Worm (Caenorhabditis elegans): ENCODE results near the gene deg-1.

deg-1 gene

DNA sequence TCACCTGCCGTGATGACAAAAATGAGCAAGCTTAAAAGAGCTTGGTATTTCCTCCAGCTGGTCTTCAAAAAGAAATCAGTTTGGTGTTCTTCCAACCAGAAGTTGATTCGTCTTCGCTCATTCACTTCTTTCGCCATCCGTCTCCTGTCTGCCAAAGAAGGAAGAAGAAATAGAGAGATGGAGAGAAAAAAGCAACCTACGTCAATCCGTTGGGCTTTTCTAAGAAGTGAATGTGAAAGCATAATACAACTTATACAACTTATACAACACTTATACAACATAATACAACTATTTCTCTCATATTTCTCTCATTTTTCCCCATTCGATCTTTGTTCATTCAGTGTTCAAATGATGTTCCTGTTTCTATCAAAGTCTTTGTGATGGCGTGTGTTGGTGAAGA is 58.1 kb downstream of the deg-1 start:
- TF ChIP-seq ceh-9 (tag; optimal IDR thresholded peaks at IDR 0.05) (no peak), nhr-28 (tag; optimal IDR thresholded peaks at IDR 0.05) (no peak), nfya-1 (tag; optimal IDR thresholded peaks at IDR 0.05; ENCODE audit: insufficient read depth) (peak; percentile 9), fos-1 (tag; optimal IDR thresholded peaks at IDR 0.05) (no peak), nhr-67 (tag; optimal IDR thresholded peaks at IDR 0.05) (no peak), sea-2 (GFP tag; optimal IDR thresholded peaks at IDR 0.05) (no peak)

DNA sequence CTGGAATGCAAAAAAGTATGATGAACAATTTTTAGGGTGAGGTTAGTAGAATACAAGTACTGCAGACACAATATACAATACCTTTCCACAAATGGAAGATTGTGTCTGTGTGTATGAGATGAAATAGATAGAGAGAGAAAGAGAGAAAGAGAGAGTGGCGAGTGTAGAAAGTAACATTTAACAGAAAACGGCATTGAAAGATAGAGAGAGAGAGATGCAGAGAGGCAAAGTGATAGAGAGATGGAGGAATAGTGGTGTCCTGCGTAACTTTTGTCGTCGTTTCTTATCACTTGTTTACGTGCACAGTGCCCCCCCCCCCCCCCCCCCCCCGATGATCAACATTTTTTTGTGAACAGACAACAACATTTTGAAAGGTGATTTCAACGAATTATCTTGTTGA is 61.9 kb downstream of the deg-1 start:
- no peak for TF ChIP-seq snpc-4 (tag; optimal IDR thresholded peaks at IDR 0.05)
- no peak for TF ChIP-seq nhr-43 (tag; optimal IDR thresholded peaks at IDR 0.05; ENCODE audit: poor library complexity, severe bottlenecking)
- no peak for TF ChIP-seq fkh-2 (tag; optimal IDR thresholded peaks at IDR 0.05)
- TF ChIP-seq unc-62 (GFP tag; optimal IDR thresholded peaks at IDR 0.05) = no peak
- TF ChIP-seq egl-27 (tag; optimal IDR thresholded peaks at IDR 0.05) = no peak
- no peak for TF ChIP-seq lin-15B (tag; optimal IDR thresholded peaks at IDR 0.05)
- no peak for TF ChIP-seq nhr-28 (tag; optimal IDR thresholded peaks at IDR 0.05)
- peak; percentile 34 for TF ChIP-seq jun-1 (tag; optimal IDR thresholded peaks at IDR 0.05)
- TF ChIP-seq ceh-28 (tag; optimal IDR thresholded peaks at IDR 0.05) = peak; percentile 77
- no peak for TF ChIP-seq nhr-12 (tag; optimal IDR thresholded peaks at IDR 0.05)
- no peak for TF ChIP-seq R02D3.7 (tag; optimal IDR thresholded peaks at IDR 0.05)
- no peak for TF ChIP-seq fkh-10 (GFP tag; optimal IDR thresholded peaks at IDR 0.05)
- TF ChIP-seq aly-2 (tag; optimal IDR thresholded peaks at IDR 0.05) = no peak
- TF ChIP-seq elt-1 (tag; optimal IDR thresholded peaks at IDR 0.05) = no peak
- TF ChIP-seq zag-1 (tag; optimal IDR thresholded peaks at IDR 0.05) = no peak
- peak; percentile 21 for TF ChIP-seq nfya-1 (tag; optimal IDR thresholded peaks at IDR 0.05; ENCODE audit: insufficient read depth)
- peak; percentile 62 for TF ChIP-seq nhr-25 (tag; optimal IDR thresholded peaks at IDR 0.05)
- peak; percentile 67 for TF ChIP-seq nhr-23 (tag; optimal IDR thresholded peaks at IDR 0.05)
- TF ChIP-seq mml-1 (tag; optimal IDR thresholded peaks at IDR 0.05) = no peak
- no peak for TF ChIP-seq nhr-76 (tag; optimal IDR thresholded peaks at IDR 0.05)
- no peak for TF ChIP-seq ztf-11 (tag; optimal IDR thresholded peaks at IDR 0.05)
- TF ChIP-seq ama-1 (optimal IDR thresholded peaks at IDR 0.05) = no peak
- TF ChIP-seq lin-39 (tag; optimal IDR thresholded peaks at IDR 0.05) = no peak
- TF ChIP-seq ceh-16 (tag; optimal IDR thresholded peaks at IDR 0.05) = no peak
- no peak for TF ChIP-seq nhr-77 (tag; optimal IDR thresholded peaks at IDR 0.05)
- TF ChIP-seq tbx-2 (tag; optimal IDR thresholded peaks at IDR 0.05) = no peak
- peak; percentile 71 for TF ChIP-seq pha-4 (tag; optimal IDR thresholded peaks at IDR 0.05)
- TF ChIP-seq nhr-11 (tag; optimal IDR thresholded peaks at IDR 0.05) = no peak
- TF ChIP-seq elt-3 (tag; optimal IDR thresholded peaks at IDR 0.05) = no peak
- TF ChIP-seq skn-1 (tag; optimal IDR thresholded peaks at IDR 0.05) = no peak
- TF ChIP-seq ZK546.5 (tag; optimal IDR thresholded peaks at IDR 0.05) = no peak
- TF ChIP-seq eor-1 (tag; optimal IDR thresholded peaks at IDR 0.05) = no peak
- no peak for TF ChIP-seq nhr-237 (tag; optimal IDR thresholded peaks at IDR 0.05)
- no peak for TF ChIP-seq unc-39 (tag; optimal IDR thresholded peaks at IDR 0.05)
- TF ChIP-seq ceh-82 (tag; optimal IDR thresholded peaks at IDR 0.05) = no peak
- TF ChIP-seq mdl-1 (tag; optimal IDR thresholded peaks at IDR 0.05) = no peak
- TF ChIP-seq sea-2 (GFP tag; optimal IDR thresholded peaks at IDR 0.05) = no peak
- peak; percentile 88 for TF ChIP-seq elt-2 (tag; optimal IDR thresholded peaks at IDR 0.05)
- TF ChIP-seq daf-12 (tag; optimal IDR thresholded peaks at IDR 0.05) = no peak
- TF ChIP-seq ztf-4 (tag; optimal IDR thresholded peaks at IDR 0.05) = no peak
- TF ChIP-seq nhr-67 (tag; optimal IDR thresholded peaks at IDR 0.05) = no peak
- no peak for TF ChIP-seq fos-1 (tag; optimal IDR thresholded peaks at IDR 0.05)
- no peak for TF ChIP-seq ceh-9 (tag; optimal IDR thresholded peaks at IDR 0.05)
- no peak for TF ChIP-seq egl-5 (tag; optimal IDR thresholded peaks at IDR 0.05)
- TF ChIP-seq hmg-11 (tag; optimal IDR thresholded peaks at IDR 0.05) = no peak
- no peak for TF ChIP-seq lsy-12 (tag; optimal IDR thresholded peaks at IDR 0.05)
- peak; percentile 86 for TF ChIP-seq pqm-1 (tag; optimal IDR thresholded peaks at IDR 0.05)
